Fruit fly (Drosophila melanogaster) Kc167 (cell line): Measurements from ENCODE around the gene CG34117.

ENCODE experiments used
- insv ChIP-seq: fragments of >200 bp; optimal IDR thresholded peaks from 3 replicates; lab custom pipeline; 2018; ENCODE audit warnings: missing external identifiers
- psq ChIP-seq: fragments of >200 bp; optimal IDR thresholded peaks from 2 replicates; lab custom pipeline; 2017; ENCODE audit warnings: missing external identifiers

DNA sequence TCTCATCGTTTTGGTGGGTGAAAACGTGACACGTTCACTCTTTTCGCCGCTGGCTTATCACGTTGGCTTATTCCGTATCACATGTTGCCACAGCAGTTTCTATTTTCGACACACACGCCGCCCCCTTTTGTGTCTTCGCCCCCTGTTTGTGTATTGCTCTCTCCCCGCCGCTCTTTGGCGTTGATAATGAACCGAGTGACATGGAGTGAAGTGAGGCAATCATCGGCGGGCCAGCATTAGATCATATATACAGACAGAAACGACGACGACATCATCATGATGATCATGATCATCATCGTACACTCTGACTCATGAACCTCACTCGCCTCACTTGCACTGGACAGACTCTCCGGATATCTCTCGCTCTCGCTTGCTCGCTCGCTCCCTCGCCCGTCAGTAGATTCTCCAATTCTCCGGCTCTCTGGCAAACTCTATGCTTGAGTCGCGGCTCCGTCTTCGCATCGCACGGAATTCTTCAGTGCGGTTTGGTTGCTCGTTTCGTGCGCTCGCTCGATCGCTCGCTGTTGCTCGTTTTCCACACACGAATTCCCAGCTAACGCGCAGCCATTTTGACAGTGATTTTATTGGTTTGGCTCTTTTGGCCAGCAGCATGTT, 36.6 kb upstream of the CG34117 start:
- TF ChIP-seq psq (lab: Kevin White, UChicago) = no peak
- TF ChIP-seq insv = no peak
